Worm (Caenorhabditis elegans) whole organism, L1 larva: ENCODE measurements around the gene C06E4.2.
A peak's percentile ranks its signal among the peaks of the same experiment; 100 is the strongest.
"Not testable (repeated sequence)": the region's sequence is repeated elsewhere in the genome, so short reads cannot be mapped to it uniquely, and the experiment has no call there.

Experiments
- C16A3.4 ChIP-seq: fragments of 150-350 bp; optimal IDR thresholded peaks from 2 replicates; lab custom pipeline; 2014; ENCODE audit warnings: missing biosample characterization, missing genetic modification characterization
- C34B4.2 ChIP-seq: sonication (generic microtip); optimal IDR thresholded peaks from 2 replicates; lab custom pipeline; 2017; ENCODE audit warnings: mild to moderate bottlenecking, missing genetic modification characterization, missing compliant biosample characterization
- Y116A8C.19 ChIP-seq: sonication (generic microtip); optimal IDR thresholded peaks from 2 replicates; lab custom pipeline; 2016; ENCODE audit warnings: missing compliant biosample characterization, missing genetic modification characterization, borderline replicate concordance
- aha-1 ChIP-seq: fragments of 150-350 bp; optimal IDR thresholded peaks from 2 replicates; lab custom pipeline; 2014; ENCODE audit warnings: missing biosample characterization, missing genetic modification characterization
- alr-1 ChIP-seq: fragments of 200-800 bp; sonication (Bioruptor generic); optimal IDR thresholded peaks from 2 replicates; lab custom pipeline; 2018; ENCODE audit warnings: borderline replicate concordance, mild to moderate bottlenecking, missing genetic modification characterization, missing compliant biosample characterization
- ceh-8 ChIP-seq: fragments of 200-800 bp; sonication (Bioruptor generic); optimal IDR thresholded peaks from 2 replicates; lab custom pipeline; 2018; ENCODE audit warnings: mild to moderate bottlenecking, missing genetic modification characterization, moderate library complexity, missing compliant biosample characterization
- ceh-90 ChIP-seq: sonication (generic microtip); optimal IDR thresholded peaks from 2 replicates; lab custom pipeline; 2016; ENCODE audit warnings: missing genetic modification characterization, missing compliant biosample characterization
- dsc-1 ChIP-seq: sonication (generic microtip); optimal IDR thresholded peaks from 2 replicates; lab custom pipeline; 2016; ENCODE audit warnings: mild to moderate bottlenecking, missing genetic modification characterization, missing compliant biosample characterization
- efl-1 ChIP-seq, 4 experiments: fragments of 150-350 bp; optimal IDR thresholded peaks in 3 of 4; peaks in 1 of 4; 1 replicate in 1 of 4; 2 replicates in 3 of 4; lab custom pipeline; 2014; ENCODE audit warnings: missing biosample characterization in 2 of 4, missing genetic modification characterization in 2 of 4, missing genetic modification reagents in 2 of 4
- efl-3 ChIP-seq: fragments of 200-800 bp; sonication (Bioruptor generic); optimal IDR thresholded peaks from 2 replicates; lab custom pipeline; 2018; ENCODE audit warnings: mild to moderate bottlenecking, missing genetic modification characterization, missing compliant biosample characterization
- elt-2 ChIP-seq: sonication (generic microtip); optimal IDR thresholded peaks from 2 replicates; lab custom pipeline; 2016; ENCODE audit warnings: missing genetic modification characterization, mild to moderate bottlenecking, inconsistent platforms, missing compliant biosample characterization, missing genetic modification reagents
- elt-3 ChIP-seq, 6 experiments: fragments of 150-350 bp in 1 of 6; sonication (generic microtip); optimal IDR thresholded peaks; 2 replicates each; lab custom pipeline; 2017 to 2018; ENCODE audit warnings: missing biosample characterization in 6 of 6, missing genetic modification characterization in 6 of 6, inconsistent platforms in 1 of 6
- fkh-10 ChIP-seq: sonication (generic microtip); optimal IDR thresholded peaks from 2 replicates; lab custom pipeline; 2017; ENCODE audit warnings: missing biosample characterization, missing genetic modification reagents, missing genetic modification characterization
- grh-1 ChIP-seq: fragments of 200-800 bp; sonication (Bioruptor generic); IDR thresholded peaks from 2 replicates; pipeline ENCODE4 v1.3.6; 2022; ENCODE audit warnings: missing genetic modification reagents, missing genetic modification characterization, missing compliant biosample characterization
- hlh-4 ChIP-seq: sonication (generic microtip); optimal IDR thresholded peaks from 2 replicates; lab custom pipeline; 2016; ENCODE audit warnings: mild to moderate bottlenecking, missing genetic modification characterization, missing compliant biosample characterization
- irx-1 ChIP-seq: sonication (generic microtip); optimal IDR thresholded peaks from 2 replicates; lab custom pipeline; 2016; ENCODE audit warnings: missing genetic modification characterization, missing compliant biosample characterization
- lin-13 ChIP-seq: fragments of 150-350 bp; optimal IDR thresholded peaks from 2 replicates; lab custom pipeline; 2014; ENCODE audit warnings: missing biosample characterization, missing genetic modification reagents, missing genetic modification characterization
- nhr-11 ChIP-seq: fragments of 150-350 bp; optimal IDR thresholded peaks from 2 replicates; lab custom pipeline; 2014; ENCODE audit warnings: missing biosample characterization, missing genetic modification characterization
- nhr-12 ChIP-seq: sonication (generic microtip); optimal IDR thresholded peaks from 2 replicates; lab custom pipeline; 2017; ENCODE audit warnings: missing biosample characterization, missing genetic modification characterization
- nhr-20 ChIP-seq: sonication (generic microtip); optimal IDR thresholded peaks from 2 replicates; lab custom pipeline; 2016; ENCODE audit warnings: mild to moderate bottlenecking, missing genetic modification characterization, missing compliant biosample characterization
- nhr-77 ChIP-seq: fragments of 150-350 bp; optimal IDR thresholded peaks from 2 replicates; lab custom pipeline; 2014; ENCODE audit warnings: missing biosample characterization, missing genetic modification characterization
- nhr-84 ChIP-seq: sonication (generic microtip); optimal IDR thresholded peaks from 2 replicates; lab custom pipeline; 2017; ENCODE audit warnings: missing biosample characterization, missing genetic modification characterization
- nhr-90 ChIP-seq: sonication (generic microtip); optimal IDR thresholded peaks from 2 replicates; lab custom pipeline; 2016; ENCODE audit warnings: mild to moderate bottlenecking, missing genetic modification characterization, missing compliant biosample characterization; ENCODE audit not compliant: poor library complexity
- pag-3 ChIP-seq: sonication (generic microtip); optimal IDR thresholded peaks from 2 replicates; lab custom pipeline; 2017; ENCODE audit warnings: missing genetic modification characterization, mild to moderate bottlenecking, missing compliant biosample characterization, antibody characterized with exemption, borderline replicate concordance; ENCODE audit not compliant: insufficient read depth
- pax-3 ChIP-seq: fragments of 200-800 bp; sonication (Bioruptor generic); optimal IDR thresholded peaks from 2 replicates; lab custom pipeline; 2018; ENCODE audit warnings: mild to moderate bottlenecking, missing genetic modification characterization, moderate library complexity, missing compliant biosample characterization
- pqm-1 ChIP-seq: sonication (generic microtip); optimal IDR thresholded peaks from 3 replicates; lab custom pipeline; 2017; ENCODE audit warnings: missing biosample characterization, missing genetic modification characterization
- rnt-1 ChIP-seq: sonication (generic microtip); optimal IDR thresholded peaks from 2 replicates; lab custom pipeline; 2016; ENCODE audit warnings: mild to moderate bottlenecking, missing genetic modification characterization, moderate library complexity, missing compliant biosample characterization
- skn-1 ChIP-seq: fragments of 150-350 bp; optimal IDR thresholded peaks from 2 replicates; lab custom pipeline; 2014; ENCODE audit warnings: missing biosample characterization, missing genetic modification characterization
- snpc-4 ChIP-seq: fragments of 150-350 bp; optimal IDR thresholded peaks from 2 replicates; lab custom pipeline; 2014; ENCODE audit warnings: missing biosample characterization, missing genetic modification characterization
- unc-62 ChIP-seq: fragments of 150-350 bp; optimal IDR thresholded peaks from 2 replicates; lab custom pipeline; 2014; ENCODE audit warnings: missing biosample characterization, missing genetic modification reagents, missing genetic modification characterization
- unc-98 ChIP-seq: fragments of 200-800 bp; sonication (Bioruptor generic); IDR thresholded peaks from 2 replicates; pipeline ENCODE4 v1.3.6; 2022; ENCODE audit warnings: missing genetic modification characterization, missing compliant biosample characterization
- ztf-11 ChIP-seq, 2 experiments: sonication (generic microtip); optimal IDR thresholded peaks; 2 replicates each; lab custom pipeline; 2016 to 2017; ENCODE audit warnings: missing genetic modification characterization in 2 of 2, missing biosample characterization in 1 of 2, missing compliant biosample characterization in 1 of 2

Gene C06E4.2

DNA sequence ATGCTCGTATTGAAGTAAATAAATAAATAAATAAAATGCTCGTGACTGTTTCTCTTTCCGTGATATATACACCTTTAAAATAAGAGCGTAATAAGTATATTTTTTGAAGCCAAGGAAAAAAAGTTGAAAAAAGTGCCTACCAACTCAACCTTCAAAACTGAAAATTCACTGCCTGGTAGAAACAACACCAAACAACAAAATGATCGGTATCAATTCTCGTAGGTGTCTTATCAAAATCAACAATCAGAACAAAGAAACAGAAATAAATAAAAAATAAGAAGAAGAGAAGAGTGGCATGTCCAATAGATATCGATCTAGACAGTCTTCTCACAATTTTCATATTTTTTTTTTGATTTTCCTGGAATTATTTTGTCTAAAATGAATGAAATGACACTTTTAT, 32.8 kb upstream of the C06E4.2 start, which contains the start of gene afmd-1:
afmd-1 (plus strand) TSS at position 316 of the 400 bp plus-strand sequence.
- TF ChIP-seq efl-1 (optimal IDR thresholded peaks at IDR 0.05; lab: Kevin White, UChicago): no peak
- no peak for TF ChIP-seq efl-1 (GFP tag; optimal IDR thresholded peaks at IDR 0.05 in 1 of 2; lab: Kevin White, UChicago)
- TF ChIP-seq C34B4.2: no peak
- TF ChIP-seq skn-1 (tag; lab: Kevin White, UChicago): no peak
- no peak for TF ChIP-seq alr-1 (tag; lab: Kevin White, UChicago)
- TF ChIP-seq efl-3 (GFP tag; lab: Kevin White, UChicago): no peak
- no peak for TF ChIP-seq nhr-20 (tag; lab: Kevin White, UChicago)
- TF ChIP-seq irx-1 (tag; lab: Kevin White, UChicago): no peak
- TF ChIP-seq unc-98 (GFP tag; lab: Robert Waterston, UW): no peak
- TF ChIP-seq fkh-10 (GFP tag; lab: Kevin White, UChicago): no peak
- TF ChIP-seq nhr-11: no peak

DNA sequence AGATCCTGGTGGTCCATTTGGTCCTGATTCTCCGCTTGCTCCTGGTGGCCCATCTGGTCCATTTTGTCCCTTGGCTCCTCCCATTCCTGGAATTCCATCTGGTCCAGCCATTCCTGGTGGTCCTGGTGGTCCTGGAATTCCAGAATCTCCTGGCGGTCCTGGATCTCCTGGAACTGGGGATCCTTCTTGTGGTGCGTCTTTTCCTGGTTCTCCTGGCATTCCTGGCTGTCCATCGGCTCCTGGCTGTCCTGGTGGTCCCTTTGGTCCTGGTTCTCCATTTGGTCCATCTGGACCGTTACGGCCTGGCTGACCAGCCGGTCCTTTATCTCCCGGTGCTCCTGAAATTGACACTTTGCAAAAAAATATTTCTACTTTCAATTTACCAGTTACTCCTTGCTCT, 31.2 kb upstream of the C06E4.2 start:
- TF ChIP-seq elt-3 (tag; optimal IDR thresholded peaks at IDR 0.05; lab: Kevin White, UChicago): no peak
- no peak for TF ChIP-seq snpc-4 (tag; lab: Kevin White, UChicago)
- no peak for TF ChIP-seq ceh-90 (tag; lab: Kevin White, UChicago)
- no peak for TF ChIP-seq dsc-1 (tag; lab: Kevin White, UChicago)
- no peak for TF ChIP-seq pax-3 (tag; lab: Kevin White, UChicago)
- no peak for TF ChIP-seq nhr-11
- TF ChIP-seq unc-62 (GFP tag; lab: Kevin White, UChicago): no peak

DNA sequence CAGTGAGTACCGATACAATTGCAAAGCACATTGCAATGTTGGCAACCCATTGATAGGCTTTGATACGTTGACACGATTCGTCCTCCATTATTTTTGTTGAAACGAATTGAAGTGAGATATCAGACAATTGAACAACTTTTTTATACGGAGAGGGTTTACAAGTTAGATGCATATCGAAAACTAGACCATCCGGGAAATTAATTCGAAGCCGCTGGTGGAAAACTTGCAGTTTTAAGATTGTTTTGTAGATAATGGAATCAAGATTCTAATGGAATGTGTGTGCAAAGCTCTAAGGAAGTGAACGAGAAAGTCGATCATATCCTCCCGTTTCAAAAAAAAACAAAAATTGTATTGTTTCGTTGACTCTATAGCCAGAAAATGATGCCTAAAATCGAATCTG, 30.2 kb upstream of the C06E4.2 start, which contains the start of gene col-114:
col-114 (minus strand) TSS at position 101 of the 400 bp plus-strand sequence.
- TF ChIP-seq fkh-10 (GFP tag; lab: Kevin White, UChicago) (no peak), efl-1 (optimal IDR thresholded peaks at IDR 0.05; lab: Kevin White, UChicago) (no peak), efl-1 (GFP tag; optimal IDR thresholded peaks at IDR 0.05 in 1 of 2; lab: Kevin White, UChicago) (peak in 1 of 2 experiments; percentile 39)

DNA sequence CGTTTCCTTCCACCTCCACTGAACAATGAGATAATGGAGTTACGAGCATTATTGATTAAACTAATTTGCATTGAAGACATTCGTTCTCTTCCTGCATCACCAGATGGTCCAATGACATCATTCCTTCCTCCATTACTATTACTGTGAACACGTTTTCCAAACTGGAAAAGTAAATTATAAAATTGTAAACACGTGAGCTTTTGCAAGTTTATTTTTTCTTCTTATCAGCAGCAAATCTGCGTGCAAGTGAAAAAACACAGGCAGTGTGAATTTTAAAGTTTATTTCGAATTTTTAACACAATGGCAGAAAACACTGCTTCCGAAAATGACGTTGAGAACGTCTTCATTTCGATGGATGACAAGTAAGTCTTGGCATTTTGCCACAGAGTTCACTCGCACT, 29.5 kb upstream of the C06E4.2 start, which contains the start of gene D2024.1:
D2024.1 (plus strand) TSS at position 301 of the 400 bp plus-strand sequence.
- not testable (repeated sequence) for TF ChIP-seq nhr-84 (tag; lab: Kevin White, UChicago); nhr-12 (tag; lab: Kevin White, UChicago); pag-3

DNA sequence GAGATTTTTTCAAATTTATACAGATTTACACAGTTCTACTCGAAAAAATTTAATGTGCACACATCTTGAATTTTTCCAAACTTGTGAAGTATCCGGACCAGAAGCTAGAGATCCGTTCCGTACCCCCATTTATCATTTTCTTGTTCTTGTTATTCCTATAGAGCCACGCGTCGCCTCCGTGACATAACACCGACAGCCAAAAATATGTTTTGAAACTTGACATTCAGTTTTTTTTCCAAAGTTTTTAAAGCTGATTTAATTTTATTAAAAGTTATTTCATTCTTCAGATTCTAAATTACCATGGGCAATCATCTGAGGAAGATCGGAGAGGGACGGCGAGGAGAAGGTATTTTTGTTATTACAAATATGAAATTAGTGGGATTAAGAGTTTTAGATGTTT, 26.6 kb upstream of the C06E4.2 start, which contains the start of gene D2024.18:
D2024.18 (plus strand) TSS at position 301 of the 400 bp plus-strand sequence.
- TF ChIP-seq nhr-84 (tag; lab: Kevin White, UChicago): no peak
- no peak for TF ChIP-seq skn-1 (tag; lab: Kevin White, UChicago)
- TF ChIP-seq nhr-90 (tag; lab: Kevin White, UChicago): no peak
- TF ChIP-seq lin-13 (GFP tag; lab: Kevin White, UChicago): no peak
- TF ChIP-seq C16A3.4: no peak
- no peak for TF ChIP-seq pqm-1
- no peak for TF ChIP-seq elt-2 (tag; lab: Kevin White, UChicago)
- TF ChIP-seq ztf-11 (tag; optimal IDR thresholded peaks at IDR 0.05; lab: Kevin White, UChicago): no peak
- TF ChIP-seq Y116A8C.19 (tag; lab: Kevin White, UChicago): no peak
- TF ChIP-seq ceh-8: no peak
- TF ChIP-seq ceh-90 (tag; lab: Kevin White, UChicago): no peak
- TF ChIP-seq hlh-4 (tag; lab: Kevin White, UChicago): no peak
- no peak for TF ChIP-seq nhr-11
- no peak for TF ChIP-seq nhr-77 (tag; lab: Kevin White, UChicago)
- TF ChIP-seq grh-1 (GFP tag; lab: Robert Waterston, UW): no peak

DNA sequence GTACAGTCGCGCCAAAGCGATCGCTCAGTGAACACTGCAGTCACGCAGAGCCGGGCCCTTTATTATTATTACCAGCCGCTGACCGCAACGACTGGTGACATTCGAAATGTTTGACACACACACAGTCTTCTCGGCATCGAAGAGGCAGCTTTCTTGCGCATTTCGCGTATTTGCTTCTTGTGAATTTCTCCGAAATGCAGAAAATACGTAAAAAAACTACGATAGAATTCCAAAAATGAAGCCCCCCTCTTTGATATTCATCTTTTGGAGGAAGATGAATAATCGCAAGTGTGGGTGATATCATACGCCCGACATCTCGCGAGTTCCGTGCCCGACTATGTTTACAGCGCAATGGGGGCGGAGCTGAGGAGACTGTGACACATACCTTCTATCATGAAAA, 23.5 kb upstream of the C06E4.2 start:
- TF ChIP-seq rnt-1 (tag; lab: Kevin White, UChicago) (peak; percentile 9), snpc-4 (tag; lab: Kevin White, UChicago) (peak; percentile 74), aha-1 (no peak)
